Fruit fly (Drosophila melanogaster): ENCODE results near the gene CG7025.

The CG7025 gene

DNA sequence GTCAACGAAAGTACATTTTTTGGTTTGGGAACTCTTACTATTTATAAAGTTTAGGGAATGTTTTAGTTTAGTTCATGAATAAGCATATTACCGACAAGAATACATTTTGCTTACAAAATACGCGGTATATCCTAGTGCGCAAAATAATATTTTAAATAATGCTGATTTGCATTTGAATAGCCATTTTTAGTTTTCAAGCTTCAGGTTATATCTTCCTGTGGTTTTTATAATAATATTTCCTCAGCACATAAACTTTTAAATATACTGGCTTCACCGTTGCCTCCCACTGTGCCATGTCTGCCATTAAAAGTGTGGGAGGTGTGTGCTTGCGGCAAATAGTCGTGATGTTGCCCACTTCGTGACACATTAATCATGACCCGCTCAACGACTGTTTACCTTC, 32.4 kb downstream of the CG7025 start:
- TF ChIP-seq h (optimal IDR thresholded peaks at IDR 0.05) (no peak), insv (optimal IDR thresholded peaks at IDR 0.05) (no peak), Myc (optimal IDR thresholded peaks at IDR 0.05) (no peak), ttk (optimal IDR thresholded peaks at IDR 0.05) (no peak), psq (optimal IDR thresholded peaks at IDR 0.05) (no peak), Sin3A (optimal IDR thresholded peaks at IDR 0.05) (no peak)

DNA sequence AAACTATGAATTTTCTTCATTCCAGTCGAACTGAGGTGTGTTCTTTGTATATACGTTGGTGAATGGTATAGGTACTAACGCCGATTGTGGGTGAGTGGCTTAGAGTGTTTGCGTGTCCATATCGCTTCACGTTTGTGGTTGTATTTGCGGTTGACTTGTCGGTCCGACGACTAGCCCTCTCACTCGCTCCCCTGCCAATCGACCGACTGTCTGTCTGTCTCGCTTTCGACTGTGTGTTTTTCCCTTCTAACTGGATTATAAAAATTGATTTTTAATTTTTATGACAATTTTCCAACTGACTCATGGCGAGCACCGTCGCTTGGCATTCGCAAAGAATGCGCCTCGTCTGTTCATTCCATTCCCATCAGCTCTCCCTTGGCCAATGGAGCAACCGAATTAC, 32.9 kb downstream of the CG7025 start:
- TF ChIP-seq ttk (optimal IDR thresholded peaks at IDR 0.05) (no peak), Myc (optimal IDR thresholded peaks at IDR 0.05) (no peak), Sin3A (optimal IDR thresholded peaks at IDR 0.05) (no peak), h (optimal IDR thresholded peaks at IDR 0.05) (no peak), insv (optimal IDR thresholded peaks at IDR 0.05) (no peak)

DNA sequence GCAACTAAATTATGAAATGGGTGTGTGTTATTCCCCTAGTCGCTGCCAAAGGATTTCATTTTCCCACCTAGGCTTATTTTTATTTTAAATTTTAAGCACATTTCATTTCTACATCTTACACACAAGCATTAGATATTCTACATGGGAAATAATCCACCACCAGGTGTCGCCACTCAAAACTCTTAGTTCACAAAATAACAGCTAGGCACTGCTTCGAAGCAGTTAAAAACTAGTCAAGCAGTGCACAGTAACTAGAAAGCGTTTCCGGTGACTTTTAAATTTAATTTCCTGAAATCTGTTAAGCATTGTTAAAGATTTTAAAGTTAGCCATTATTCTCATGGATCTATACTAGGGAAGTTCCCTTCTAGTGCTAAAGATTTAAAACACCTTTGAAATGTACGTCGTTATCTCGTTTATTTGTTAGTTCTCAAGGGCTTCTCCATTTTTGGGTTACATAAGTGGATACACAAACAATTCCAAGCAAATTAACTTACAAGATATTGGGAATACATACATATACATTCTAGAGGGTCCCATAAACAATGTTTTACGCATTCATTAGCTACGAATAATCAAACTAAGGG, 50.8 kb downstream of the CG7025 start:
- no peak for TF ChIP-seq Myc (optimal IDR thresholded peaks at IDR 0.05)
- no peak for TF ChIP-seq ttk (optimal IDR thresholded peaks at IDR 0.05)
- no peak for TF ChIP-seq psq (optimal IDR thresholded peaks at IDR 0.05)
- no peak for TF ChIP-seq Sin3A (optimal IDR thresholded peaks at IDR 0.05)
- TF ChIP-seq insv (optimal IDR thresholded peaks at IDR 0.05): no peak
- no peak for TF ChIP-seq h (optimal IDR thresholded peaks at IDR 0.05)
